Worm (Caenorhabditis elegans) whole organism, late embryonic: ENCODE results near the gene F53A3.7.

Experiments
- C38D4.7 ChIP-seq: fragments of 200-800 bp; sonication (Bioruptor generic); optimal IDR thresholded peaks from 2 replicates; lab custom pipeline; 2018; ENCODE audit warnings: mild to moderate bottlenecking, missing genetic modification characterization, moderate library complexity, missing compliant biosample characterization
- F13H6.1 ChIP-seq: sonication (generic microtip); optimal IDR thresholded peaks from 2 replicates; lab custom pipeline; 2016; ENCODE audit warnings: missing genetic modification characterization, missing compliant biosample characterization
- K02D7.2 ChIP-seq: sonication (generic microtip); optimal IDR thresholded peaks from 2 replicates; lab custom pipeline; 2017; ENCODE audit warnings: mild to moderate bottlenecking, missing genetic modification characterization, missing compliant biosample characterization
- K09A11.1 ChIP-seq: sonication (generic microtip); optimal IDR thresholded peaks from 2 replicates; lab custom pipeline; 2017; ENCODE audit warnings: antibody characterized with exemption, mild to moderate bottlenecking, missing genetic modification characterization, missing compliant biosample characterization; ENCODE audit not compliant: insufficient read depth
- Y22D7AL.16 ChIP-seq: sonication (generic microtip); optimal IDR thresholded peaks from 2 replicates; lab custom pipeline; 2016; ENCODE audit warnings: missing genetic modification characterization, missing compliant biosample characterization
- ahr-1 ChIP-seq: sonication (generic microtip); optimal IDR thresholded peaks from 2 replicates; lab custom pipeline; 2016; ENCODE audit warnings: missing genetic modification characterization, missing compliant biosample characterization
- ama-1 ChIP-seq: fragments of 150-350 bp; optimal IDR thresholded peaks from 2 replicates; lab custom pipeline; 2014
- ceh-14 ChIP-seq: sonication (generic microtip); optimal IDR thresholded peaks from 2 replicates; lab custom pipeline; 2016; ENCODE audit warnings: missing genotype, missing genetic modification characterization, missing compliant biosample characterization
- ceh-18 ChIP-seq: sonication (generic microtip); optimal IDR thresholded peaks from 2 replicates; lab custom pipeline; 2016; ENCODE audit warnings: missing genetic modification characterization, missing compliant biosample characterization
- ceh-2 ChIP-seq: sonication (generic microtip); optimal IDR thresholded peaks from 2 replicates; lab custom pipeline; 2016; ENCODE audit warnings: missing genotype, missing genetic modification characterization, missing compliant biosample characterization
- ceh-22 ChIP-seq: sonication (generic microtip); optimal IDR thresholded peaks from 2 replicates; lab custom pipeline; 2017; ENCODE audit warnings: missing biosample characterization, missing genetic modification characterization
- ceh-31 ChIP-seq: sonication (generic microtip); optimal IDR thresholded peaks from 2 replicates; lab custom pipeline; 2016; ENCODE audit warnings: missing genetic modification characterization, missing compliant biosample characterization
- ceh-34 ChIP-seq: sonication (generic microtip); optimal IDR thresholded peaks from 2 replicates; lab custom pipeline; 2016; ENCODE audit warnings: mild to moderate bottlenecking, missing genetic modification characterization, missing compliant biosample characterization
- ceh-48 ChIP-seq: sonication (generic microtip); optimal IDR thresholded peaks from 2 replicates; lab custom pipeline; 2016; ENCODE audit warnings: missing genetic modification characterization, inconsistent platforms, missing compliant biosample characterization
- ceh-6 ChIP-seq: fragments of 200-800 bp; sonication (Bioruptor generic); optimal IDR thresholded peaks from 2 replicates; lab custom pipeline; 2018; ENCODE audit warnings: mild to moderate bottlenecking, missing genetic modification characterization, missing compliant biosample characterization
- ceh-9 ChIP-seq: sonication (generic microtip); optimal IDR thresholded peaks from 2 replicates; lab custom pipeline; 2016; ENCODE audit warnings: mild to moderate bottlenecking, missing genetic modification characterization, inconsistent platforms, missing compliant biosample characterization
- dve-1 ChIP-seq: sonication (generic microtip); optimal IDR thresholded peaks from 2 replicates; lab custom pipeline; 2017; ENCODE audit warnings: antibody characterized with exemption, mild to moderate bottlenecking, missing genetic modification characterization, missing compliant biosample characterization
- elt-4 ChIP-seq: sonication (generic microtip); optimal IDR thresholded peaks from 2 replicates; lab custom pipeline; 2016; ENCODE audit warnings: missing genetic modification characterization, missing compliant biosample characterization
- ets-4 ChIP-seq: sonication (generic microtip); optimal IDR thresholded peaks from 2 replicates; lab custom pipeline; 2016; ENCODE audit warnings: missing genetic modification characterization, missing compliant biosample characterization
- eyg-1 ChIP-seq: sonication (generic microtip); optimal IDR thresholded peaks from 2 replicates; lab custom pipeline; 2016; ENCODE audit warnings: missing genotype, missing genetic modification characterization, missing compliant biosample characterization
- fkh-10 ChIP-seq: fragments of 150-350 bp; optimal IDR thresholded peaks from 2 replicates; lab custom pipeline; 2014; ENCODE audit warnings: missing biosample characterization, missing genetic modification reagents, missing genetic modification characterization
- fkh-6 ChIP-seq: sonication (generic microtip); optimal IDR thresholded peaks from 2 replicates; lab custom pipeline; 2016; ENCODE audit warnings: missing genetic modification characterization, missing compliant biosample characterization
- gmeb-2 ChIP-seq: sonication (generic microtip); optimal IDR thresholded peaks from 2 replicates; lab custom pipeline; 2016; ENCODE audit warnings: missing genetic modification characterization, inconsistent platforms, missing compliant biosample characterization
- hlh-13 ChIP-seq: fragments of 200-800 bp; sonication (Bioruptor generic); optimal IDR thresholded peaks from 2 replicates; lab custom pipeline; 2018; ENCODE audit warnings: mild to moderate bottlenecking, missing genetic modification characterization, missing compliant biosample characterization
- hlh-15 ChIP-seq: sonication (generic microtip); optimal IDR thresholded peaks from 2 replicates; lab custom pipeline; 2016; ENCODE audit warnings: missing genetic modification characterization, missing compliant biosample characterization
- hlh-6 ChIP-seq: sonication (generic microtip); optimal IDR thresholded peaks from 2 replicates; lab custom pipeline; 2016; ENCODE audit warnings: missing genotype, missing genetic modification characterization, missing compliant biosample characterization
- hlh-8 ChIP-seq: sonication (generic microtip); optimal IDR thresholded peaks from 2 replicates; lab custom pipeline; 2016; ENCODE audit warnings: missing genotype, missing genetic modification characterization, missing compliant biosample characterization
- lim-6 ChIP-seq: sonication (generic microtip); optimal IDR thresholded peaks from 2 replicates; lab custom pipeline; 2016; ENCODE audit warnings: missing genetic modification characterization, missing compliant biosample characterization
- lin-11 ChIP-seq: fragments of 200-800 bp; sonication (Bioruptor generic); optimal IDR thresholded peaks from 2 replicates; lab custom pipeline; 2018; ENCODE audit warnings: mild to moderate bottlenecking, missing genetic modification characterization, missing compliant biosample characterization
- mec-3 ChIP-seq: sonication (generic microtip); optimal IDR thresholded peaks from 2 replicates; lab custom pipeline; 2016; ENCODE audit warnings: borderline replicate concordance, missing genetic modification characterization, missing compliant biosample characterization
- nhr-11 ChIP-seq: fragments of 150-350 bp; optimal IDR thresholded peaks from 2 replicates; lab custom pipeline; 2014; ENCODE audit warnings: missing biosample characterization, missing genetic modification characterization
- nhr-232 ChIP-seq: sonication (generic microtip); optimal IDR thresholded peaks from 2 replicates; lab custom pipeline; 2016; ENCODE audit warnings: missing genetic modification characterization, missing compliant biosample characterization
- odd-2 ChIP-seq: sonication (generic microtip); optimal IDR thresholded peaks from 2 replicates; lab custom pipeline; 2017; ENCODE audit warnings: antibody characterized with exemption, mild to moderate bottlenecking, missing genetic modification characterization, missing compliant biosample characterization
- pag-3 ChIP-seq: sonication (generic microtip); optimal IDR thresholded peaks from 2 replicates; lab custom pipeline; 2016; ENCODE audit warnings: missing compliant biosample characterization, missing genetic modification characterization, borderline replicate concordance
- pax-1 ChIP-seq: fragments of 150-350 bp; optimal IDR thresholded peaks from 2 replicates; lab custom pipeline; 2014; ENCODE audit warnings: missing biosample characterization, missing genetic modification characterization
- pha-2 ChIP-seq: sonication (generic microtip); optimal IDR thresholded peaks from 2 replicates; lab custom pipeline; 2017; ENCODE audit warnings: mild to moderate bottlenecking, missing genetic modification characterization, missing compliant biosample characterization
- pha-4 ChIP-seq: fragments of 150-350 bp; optimal IDR thresholded peaks from 2 replicates; lab custom pipeline; 2018; ENCODE audit warnings: missing biosample characterization, missing genetic modification reagents, missing genetic modification characterization
- pros-1 ChIP-seq: fragments of 150-350 bp; optimal IDR thresholded peaks from 2 replicates; lab custom pipeline; 2014; ENCODE audit warnings: missing biosample characterization, missing genetic modification reagents, missing genetic modification characterization
- rnt-1 ChIP-seq: sonication (generic microtip); optimal IDR thresholded peaks from 2 replicates; lab custom pipeline; 2016; ENCODE audit warnings: missing genetic modification characterization, missing compliant biosample characterization
- sdc-2 ChIP-seq: sonication (generic microtip); optimal IDR thresholded peaks from 2 replicates; lab custom pipeline; 2016; ENCODE audit warnings: missing genotype, missing genetic modification characterization, missing compliant biosample characterization
- syd-9 ChIP-seq: sonication (generic microtip); optimal IDR thresholded peaks from 2 replicates; lab custom pipeline; 2016; ENCODE audit warnings: mild to moderate bottlenecking, missing genetic modification characterization, moderate library complexity, missing compliant biosample characterization
- tbx-2 ChIP-seq: sonication (generic microtip); optimal IDR thresholded peaks from 2 replicates; lab custom pipeline; 2016; ENCODE audit warnings: missing genetic modification characterization, missing compliant biosample characterization
- unc-55 ChIP-seq: sonication (generic microtip); optimal IDR thresholded peaks from 2 replicates; lab custom pipeline; 2017; ENCODE audit warnings: missing biosample characterization, missing genetic modification reagents, missing genetic modification characterization
- unc-86 ChIP-seq: sonication (generic microtip); optimal IDR thresholded peaks from 2 replicates; lab custom pipeline; 2016; ENCODE audit warnings: missing genetic modification characterization, missing compliant biosample characterization
- zip-5 ChIP-seq: sonication (generic microtip); optimal IDR thresholded peaks from 2 replicates; lab custom pipeline; 2016; ENCODE audit warnings: missing genetic modification characterization, missing compliant biosample characterization
- ztf-16 ChIP-seq: sonication (generic microtip); optimal IDR thresholded peaks from 2 replicates; lab custom pipeline; 2017; ENCODE audit warnings: missing genetic modification characterization, missing compliant biosample characterization

Gene F53A3.7

ce11 chrIII:1923419-1924318 lies 27.7 kb upstream of the F53A3.7 start (continued):
- TF ChIP-seq tbx-2 (tag; lab: Kevin White, UChicago) (peak; percentile 93), pha-4 (tag; lab: Kevin White, UChicago) (no peak), C38D4.7 (GFP tag; lab: Kevin White, UChicago) (no peak), F13H6.1 (tag; lab: Kevin White, UChicago) (peak; percentile 90), hlh-13 (GFP tag; lab: Kevin White, UChicago) (no peak), odd-2 (no peak), pha-2 (tag; lab: Kevin White, UChicago) (peak; percentile 66), ztf-16 (tag; lab: Kevin White, UChicago) (peak; percentile 34), fkh-10 (GFP tag; lab: Kevin White, UChicago) (no peak), unc-55 (GFP tag; lab: Kevin White, UChicago) (peak; percentile 99), zip-5 (tag; lab: Kevin White, UChicago) (no peak), K09A11.1 (tag; lab: Kevin White, UChicago) (peak; percentile 66), pros-1 (tag; lab: Kevin White, UChicago) (peak; percentile 92), ets-4 (tag; lab: Kevin White, UChicago) (peak; percentile 66), ceh-9 (tag; lab: Kevin White, UChicago) (no peak), lin-11 (tag; lab: Kevin White, UChicago) (no peak), ceh-22 (tag; lab: Kevin White, UChicago) (no peak), fkh-6 (no peak), ceh-14 (peak; percentile 83), hlh-15 (no peak), ahr-1 (no peak), ama-1 (lab: Kevin White, UChicago) (no peak), pag-3 (tag; lab: Kevin White, UChicago) (no peak), syd-9 (peak; percentile 54), lim-6 (tag; lab: Kevin White, UChicago) (no peak), Y22D7AL.16 (tag; lab: Kevin White, UChicago) (no peak), eyg-1 (tag; lab: Kevin White, UChicago) (peak; percentile 41), elt-4 (tag; lab: Kevin White, UChicago) (no peak), ceh-6 (GFP tag; lab: Kevin White, UChicago) (no peak), unc-86 (tag; lab: Kevin White, UChicago) (peak; percentile 62)

ce11 chrIII:1925048-1925537 lies 26.2 kb upstream of the F53A3.7 start:
- no peak for TF ChIP-seq fkh-6
- peak; percentile 54 for TF ChIP-seq pag-3 (tag; lab: Kevin White, UChicago)
- no peak for TF ChIP-seq hlh-13 (GFP tag; lab: Kevin White, UChicago)
- TF ChIP-seq ztf-16 (tag; lab: Kevin White, UChicago), result no peak
- peak; percentile 85 for TF ChIP-seq pax-1 (tag; lab: Kevin White, UChicago)
- TF ChIP-seq C38D4.7 (GFP tag; lab: Kevin White, UChicago), result no peak
- TF ChIP-seq ceh-31, result peak; percentile 87
- peak; percentile 98 for TF ChIP-seq rnt-1 (tag; lab: Kevin White, UChicago)
- peak; percentile 95 for TF ChIP-seq F13H6.1 (tag; lab: Kevin White, UChicago)
- no peak for TF ChIP-seq ceh-6 (GFP tag; lab: Kevin White, UChicago)
- peak; percentile 55 for TF ChIP-seq ceh-2 (tag; lab: Kevin White, UChicago)
- TF ChIP-seq K09A11.1 (tag; lab: Kevin White, UChicago), result peak; percentile 82
- TF ChIP-seq gmeb-2, result no peak
- TF ChIP-seq syd-9, result peak; percentile 64
- peak; percentile 98 for TF ChIP-seq ceh-18 (tag; lab: Kevin White, UChicago)
- TF ChIP-seq mec-3, result no peak
- peak; percentile 73 for TF ChIP-seq hlh-8 (tag; lab: Kevin White, UChicago)
- peak; percentile 97 for TF ChIP-seq tbx-2 (tag; lab: Kevin White, UChicago)
- no peak for TF ChIP-seq ceh-22 (tag; lab: Kevin White, UChicago)
- peak; percentile 23 for TF ChIP-seq lin-11 (tag; lab: Kevin White, UChicago)
- no peak for TF ChIP-seq nhr-232 (tag; lab: Kevin White, UChicago)
- TF ChIP-seq eyg-1 (tag; lab: Kevin White, UChicago), result peak; percentile 51
- TF ChIP-seq hlh-6, result no peak
- TF ChIP-seq K02D7.2 (tag; lab: Kevin White, UChicago), result no peak
- TF ChIP-seq ceh-48 (tag; lab: Kevin White, UChicago), result no peak
- TF ChIP-seq unc-55 (GFP tag; lab: Kevin White, UChicago), result peak; percentile 99
- no peak for TF ChIP-seq hlh-15
- TF ChIP-seq ets-4 (tag; lab: Kevin White, UChicago), result peak; percentile 81
- peak; percentile 25 for TF ChIP-seq sdc-2 (tag; lab: Kevin White, UChicago)
- peak; percentile 50 for TF ChIP-seq pha-2 (tag; lab: Kevin White, UChicago)
- no peak for TF ChIP-seq nhr-11 (tag; lab: Kevin White, UChicago)
- no peak for TF ChIP-seq ahr-1
- peak; percentile 92 for TF ChIP-seq dve-1 (tag; lab: Kevin White, UChicago)
- TF ChIP-seq ceh-34 (tag; lab: Kevin White, UChicago), result peak; percentile 95
